Worm (Caenorhabditis elegans) whole organism, L3 larva: ENCODE data around the gene W02B8.1.

Experiments used
- ZK546.5 ChIP-seq: sonication (generic microtip); optimal IDR thresholded peaks from 2 replicates; lab custom pipeline; 2017; ENCODE audit warnings: missing biosample characterization, missing genetic modification characterization
- aly-2 ChIP-seq: fragments of 150-350 bp; optimal IDR thresholded peaks from 2 replicates; lab custom pipeline; 2014; ENCODE audit warnings: missing biosample characterization, missing genetic modification characterization
- ceh-9 ChIP-seq: sonication (generic microtip); optimal IDR thresholded peaks from 2 replicates; lab custom pipeline; 2018; ENCODE audit warnings: missing biosample characterization, missing genetic modification characterization
- daf-12 ChIP-seq: fragments of 150-350 bp; optimal IDR thresholded peaks from 2 replicates; lab custom pipeline; 2014; ENCODE audit warnings: missing biosample characterization, missing genetic modification reagents, missing genetic modification characterization
- elt-2 ChIP-seq: sonication (generic microtip); optimal IDR thresholded peaks from 2 replicates; lab custom pipeline; 2016; ENCODE audit warnings: missing genetic modification reagents, mild to moderate bottlenecking, missing genetic modification characterization, missing compliant biosample characterization
- elt-3 ChIP-seq, 3 experiments: fragments of 150-350 bp in 1 of 3; sonication (generic microtip) in 2 of 3; optimal IDR thresholded peaks; 2 replicates in 2 of 3; 4 replicates in 1 of 3; lab custom pipeline; 2014 to 2017; ENCODE audit warnings: missing biosample characterization in 3 of 3, missing genetic modification characterization in 3 of 3
- eor-1 ChIP-seq, 2 experiments: fragments of 150-350 bp; optimal IDR thresholded peaks; 2 replicates each; lab custom pipeline; 2014 to 2018; ENCODE audit warnings: missing biosample characterization in 2 of 2, missing genetic modification characterization in 2 of 2
- fkh-2 ChIP-seq: fragments of 150-350 bp; optimal IDR thresholded peaks from 2 replicates; lab custom pipeline; 2014; ENCODE audit warnings: missing biosample characterization, missing genetic modification reagents, missing genetic modification characterization
- fos-1 ChIP-seq: fragments of 150-350 bp; optimal IDR thresholded peaks from 2 replicates; lab custom pipeline; 2014; ENCODE audit warnings: missing biosample characterization, missing genetic modification characterization
- lin-15B ChIP-seq: fragments of 150-350 bp; optimal IDR thresholded peaks from 2 replicates; lab custom pipeline; 2014; ENCODE audit warnings: missing biosample characterization, missing genetic modification characterization
- lsy-12 ChIP-seq: sonication (generic microtip); optimal IDR thresholded peaks from 2 replicates; lab custom pipeline; 2016; ENCODE audit warnings: mild to moderate bottlenecking, missing genetic modification characterization, missing compliant biosample characterization
- nfya-1 ChIP-seq: sonication (generic microtip); optimal IDR thresholded peaks from 2 replicates; lab custom pipeline; 2017; ENCODE audit warnings: missing genetic modification characterization, mild to moderate bottlenecking, missing compliant biosample characterization, antibody characterized with exemption, moderate library complexity; ENCODE audit not compliant: insufficient read depth
- nhr-12 ChIP-seq: fragments of 150-350 bp; optimal IDR thresholded peaks from 2 replicates; lab custom pipeline; 2014; ENCODE audit warnings: missing biosample characterization, missing genetic modification characterization
- nhr-28 ChIP-seq: fragments of 150-350 bp; optimal IDR thresholded peaks from 2 replicates; lab custom pipeline; 2014; ENCODE audit warnings: missing biosample characterization, missing genetic modification characterization
- nhr-76 ChIP-seq: fragments of 150-350 bp; sonication (generic microtip); optimal IDR thresholded peaks from 5 replicates; lab custom pipeline; 2014; ENCODE audit warnings: missing biosample characterization, missing genetic modification characterization
- snpc-4 ChIP-seq: fragments of 150-350 bp; optimal IDR thresholded peaks from 2 replicates; lab custom pipeline; 2014; ENCODE audit warnings: missing biosample characterization, missing genetic modification characterization
- tbx-2 ChIP-seq: sonication (generic microtip); optimal IDR thresholded peaks from 2 replicates; lab custom pipeline; 2016; ENCODE audit warnings: mild to moderate bottlenecking, missing genetic modification characterization, missing compliant biosample characterization
- unc-39 ChIP-seq: sonication (generic microtip); optimal IDR thresholded peaks from 4 replicates; lab custom pipeline; 2017; ENCODE audit warnings: missing biosample characterization, missing genetic modification characterization
- zag-1 ChIP-seq: fragments of 150-350 bp; optimal IDR thresholded peaks from 2 replicates; lab custom pipeline; 2014; ENCODE audit warnings: missing biosample characterization, missing genetic modification characterization
- ztf-4 ChIP-seq: fragments of 150-350 bp; optimal IDR thresholded peaks from 2 replicates; lab custom pipeline; 2014; ENCODE audit warnings: missing biosample characterization, missing genetic modification characterization

W02B8.1 gene

DNA sequence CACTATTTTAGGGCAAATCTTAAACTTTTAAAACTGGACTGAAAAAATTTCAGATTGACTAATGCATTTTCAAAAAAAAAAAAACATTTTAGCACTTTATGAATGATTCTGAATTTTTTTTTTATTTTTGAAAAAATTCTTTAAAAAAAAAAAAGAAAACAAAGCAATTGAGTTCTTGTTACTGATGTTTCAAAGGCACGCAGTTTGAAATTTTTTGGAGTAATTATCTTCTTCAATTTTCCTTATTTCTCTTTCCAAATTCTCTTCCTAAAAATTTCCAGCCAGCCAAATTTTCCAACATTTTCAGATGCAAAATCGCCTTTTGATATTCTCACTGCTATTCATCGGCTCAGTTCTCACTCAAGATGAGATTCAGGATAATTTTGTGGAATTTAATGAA, 49.9 kb downstream of the W02B8.1 start, which contains the start of gene F08G2.8:
Gene F08G2.8, plus strand, starts transcription at position 301 of the 400 bp plus-strand sequence.
- no peak for TF ChIP-seq fos-1 (tag; lab: Kevin White, UChicago)
- no peak for TF ChIP-seq zag-1
- TF ChIP-seq ceh-9 = no peak
- no peak for TF ChIP-seq daf-12 (tag; lab: Kevin White, UChicago)
- no peak for TF ChIP-seq ZK546.5 (tag; lab: Kevin White, UChicago)
- no peak for TF ChIP-seq elt-3 (tag; optimal IDR thresholded peaks at IDR 0.05; lab: Kevin White, UChicago)
- no peak for TF ChIP-seq lin-15B (tag; lab: Kevin White, UChicago)
- no peak for TF ChIP-seq snpc-4
- no peak for TF ChIP-seq nhr-28
- no peak for TF ChIP-seq eor-1 (tag; optimal IDR thresholded peaks at IDR 0.05; lab: Kevin White, UChicago)
- TF ChIP-seq tbx-2 (tag; lab: Kevin White, UChicago) = no peak
- TF ChIP-seq fkh-2 = no peak
- no peak for TF ChIP-seq unc-39 (tag; lab: Kevin White, UChicago)
- no peak for TF ChIP-seq nhr-12
- TF ChIP-seq elt-2 (tag; lab: Kevin White, UChicago) = no peak
- no peak for TF ChIP-seq aly-2
- TF ChIP-seq lsy-12 = no peak
- TF ChIP-seq ztf-4 (tag; lab: Kevin White, UChicago) = no peak
- TF ChIP-seq nfya-1 = no peak
- TF ChIP-seq nhr-76 (tag; lab: Kevin White, UChicago) = no peak
